Worm (Caenorhabditis elegans) whole organism, early embryonic: Measurements from ENCODE around the gene M02B7.7.

Experiments
- B0310.2 ChIP-seq: sonication (generic microtip); optimal IDR thresholded peaks from 2 replicates; lab custom pipeline; 2016; ENCODE audit warnings: mild to moderate bottlenecking, missing genetic modification characterization, missing compliant biosample characterization
- F13C5.2 ChIP-seq: sonication (generic microtip); optimal IDR thresholded peaks from 2 replicates; lab custom pipeline; 2017; ENCODE audit warnings: mild to moderate bottlenecking, missing genetic modification characterization, inconsistent platforms, missing compliant biosample characterization
- aly-1 ChIP-seq: sonication (generic microtip); optimal IDR thresholded peaks from 2 replicates; lab custom pipeline; 2016; ENCODE audit warnings: missing genetic modification characterization, missing compliant biosample characterization
- ama-1 ChIP-seq: fragments of 150-350 bp; optimal IDR thresholded peaks from 2 replicates; lab custom pipeline; 2014
- ceh-13 ChIP-seq: fragments of 200-800 bp; sonication (Bioruptor generic); optimal IDR thresholded peaks from 2 replicates; lab custom pipeline; 2018; ENCODE audit warnings: mild to moderate bottlenecking, missing genetic modification characterization, missing compliant biosample characterization
- flt-1 ChIP-seq: fragments of 200-800 bp; sonication (Bioruptor generic); IDR thresholded peaks from 2 replicates; pipeline ENCODE4 v1.3.6; 2022; ENCODE audit warnings: missing genetic modification characterization, missing compliant biosample characterization
- hmbx-1 ChIP-seq: sonication (generic microtip); optimal IDR thresholded peaks from 2 replicates; lab custom pipeline; 2016; ENCODE audit warnings: mild to moderate bottlenecking, missing genetic modification characterization, missing compliant biosample characterization
- hnd-1 ChIP-seq: sonication (generic microtip); optimal IDR thresholded peaks from 2 replicates; lab custom pipeline; 2016; ENCODE audit warnings: missing genetic modification characterization, missing compliant biosample characterization
- pes-1 ChIP-seq: fragments of 200-800 bp; sonication (Bioruptor generic); IDR thresholded peaks from 2 replicates; pipeline ENCODE4 v1.3.6; 2022; ENCODE audit warnings: missing genetic modification reagents, missing genetic modification characterization, missing compliant biosample characterization
- scrt-1 ChIP-seq: fragments of 200-800 bp; sonication (Bioruptor generic); IDR thresholded peaks from 2 replicates; pipeline ENCODE4 v1.3.6; 2022; ENCODE audit warnings: missing genetic modification characterization, missing compliant biosample characterization
- sea-1 ChIP-seq: fragments of 200-800 bp; sonication (Bioruptor generic); conservative IDR thresholded peaks from 2 replicates; pipeline ENCODE4 v1.3.6; 2022; ENCODE audit warnings: missing genetic modification characterization, missing compliant biosample characterization
- tbx-11 ChIP-seq: fragments of 200-800 bp; sonication (Bioruptor generic); IDR thresholded peaks from 2 replicates; pipeline ENCODE4 v1.3.6; 2022; ENCODE audit warnings: missing genetic modification characterization, missing compliant biosample characterization
- tra-4 ChIP-seq: sonication (generic microtip); optimal IDR thresholded peaks from 2 replicates; lab custom pipeline; 2017; ENCODE audit warnings: missing genetic modification characterization, missing compliant biosample characterization

DNA sequence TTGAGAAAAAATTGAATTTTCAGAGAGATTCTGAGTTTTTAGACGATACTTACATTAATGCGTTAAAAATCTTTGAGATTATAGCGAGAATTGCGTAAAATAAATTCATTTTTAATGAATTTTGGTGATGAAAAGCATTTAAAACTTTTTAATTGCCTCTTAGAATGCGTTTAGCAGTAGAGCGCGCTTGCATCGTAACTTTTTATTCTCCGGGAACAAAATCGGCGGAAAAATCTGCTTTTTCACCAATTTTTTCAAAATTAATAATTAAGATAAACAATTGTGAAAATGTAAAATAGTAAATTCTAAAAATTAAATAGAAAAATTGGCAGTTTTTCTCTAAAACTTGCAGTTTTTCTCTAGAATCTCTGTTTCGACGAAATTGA lies 8.3 kb upstream of the M02B7.7 start:
- no peak for TF ChIP-seq ama-1 (lab: Kevin White, UChicago)
- no peak for TF ChIP-seq tbx-11 (GFP tag; lab: Robert Waterston, UW)
- no peak for TF ChIP-seq ceh-13 (GFP tag; lab: Kevin White, UChicago)
- no peak for TF ChIP-seq pes-1
- no peak for TF ChIP-seq hnd-1 (tag; lab: Kevin White, UChicago)
- TF ChIP-seq tra-4 (tag; lab: Kevin White, UChicago): no peak
- no peak for TF ChIP-seq flt-1 (GFP tag; lab: Robert Waterston, UW)
- TF ChIP-seq scrt-1 (GFP tag; lab: Robert Waterston, UW): no peak
- no peak for TF ChIP-seq hmbx-1 (tag; lab: Kevin White, UChicago)
- no peak for TF ChIP-seq sea-1 (GFP tag; lab: Robert Waterston, UW)
- TF ChIP-seq aly-1: no peak
- TF ChIP-seq B0310.2 (tag; lab: Kevin White, UChicago): no peak
- TF ChIP-seq F13C5.2 (tag; lab: Kevin White, UChicago): no peak
